Fruit fly (Drosophila melanogaster) whole organism: Measurements from ENCODE around the gene CG31275.

Experiments
- CG8478 ChIP-seq: fragments of >200 bp; optimal IDR thresholded peaks from 2 replicates; lab custom pipeline; 2018; ENCODE audit warnings: inconsistent platforms
- Dll ChIP-seq: fragments of >200 bp; optimal IDR thresholded peaks from 2 replicates; lab custom pipeline; 2017
- EcR ChIP-seq, 2 experiments: fragments of >200 bp; optimal IDR thresholded peaks; 2 replicates each; lab custom pipeline; 2017; ENCODE audit warnings: missing biosample characterization in 2 of 2, missing genetic modification characterization in 2 of 2, missing genetic modification reagents in 2 of 2
- pan ChIP-seq: fragments of >200 bp; optimal IDR thresholded peaks from 2 replicates; lab custom pipeline; 2017
- psq ChIP-seq: fragments of >200 bp; optimal IDR thresholded peaks from 2 replicates; lab custom pipeline; 2017
- usp ChIP-seq: fragments of >200 bp; optimal IDR thresholded peaks from 2 replicates; lab custom pipeline; 2017; ENCODE audit warnings: missing biosample characterization, missing genetic modification characterization, mixed read lengths

DNA sequence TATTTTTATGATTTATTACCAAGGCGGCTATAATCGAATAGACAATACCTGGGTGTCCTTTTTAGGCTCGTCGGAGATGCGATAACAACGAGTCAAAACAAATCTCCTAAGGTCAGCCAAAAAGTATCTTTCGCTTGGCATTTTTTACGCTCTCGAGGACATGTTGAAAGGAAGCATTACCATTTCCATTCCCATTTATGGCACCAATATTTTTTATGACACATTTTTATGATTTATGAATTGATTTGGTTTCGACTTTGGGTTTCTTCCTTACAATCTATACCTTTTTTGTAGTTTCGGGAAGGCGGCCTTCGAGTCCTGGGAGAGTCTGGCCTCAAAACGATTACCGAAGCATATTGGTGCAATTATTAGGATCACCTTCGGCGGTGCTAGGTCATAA is 6.0 kb downstream of the CG31275 start:
- TF ChIP-seq EcR (GFP tag; optimal IDR thresholded peaks at IDR 0.05; lab: Kevin White, UChicago) (no peak), usp (GFP tag; lab: Kevin White, UChicago) (no peak), psq (lab: Kevin White, UChicago) (no peak), pan (lab: Kevin White, UChicago) (no peak), Dll (no peak), CG8478 (lab: Kevin White, UChicago) (no peak)
